Worm (Caenorhabditis elegans) whole organism, L4/young adult: Measurements from ENCODE around the gene cyn-10.

Source experiments
- W03F9.2 ChIP-seq: fragments of 150-350 bp; optimal IDR thresholded peaks from 2 replicates; lab custom pipeline; 2014; ENCODE audit warnings: missing biosample characterization, missing genetic modification characterization
- him-1 ChIP-seq: sonication (generic microtip); optimal IDR thresholded peaks from 2 replicates; lab custom pipeline; 2016; ENCODE audit warnings: missing genotype, missing genetic modification reagents, missing genetic modification characterization, missing compliant biosample characterization

DNA sequence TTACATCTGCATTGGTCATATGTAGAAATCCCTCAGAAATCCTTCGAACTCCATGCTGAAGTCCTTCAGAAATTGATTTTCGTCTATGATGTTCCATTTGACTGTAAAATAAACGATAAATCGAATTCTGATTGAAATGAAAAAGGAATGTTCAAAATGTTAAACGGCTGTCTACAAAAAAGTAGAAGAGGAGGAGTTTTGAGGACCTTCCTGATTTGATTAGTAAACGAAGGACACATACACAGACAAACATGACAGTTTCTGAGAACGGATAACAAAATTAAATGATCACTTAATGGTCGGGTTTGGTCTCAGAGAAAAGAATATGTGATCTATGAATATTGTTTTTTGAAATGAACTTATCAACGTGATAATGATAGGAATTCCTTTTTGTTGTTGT is 36.2 kb downstream of the cyn-10 start, which contains the start of gene slc-36.5:
- TF ChIP-seq W03F9.2, result no peak
- TF ChIP-seq him-1 (tag; lab: Kevin White, UChicago), result no peak
